Worm (Caenorhabditis elegans): Measurements from ENCODE around the gene lon-2.

lon-2 gene

ce11 chrX:4691148-4691773, 57.6 kb downstream of the lon-2 start, which contains the start of gene K02G10.5:
Gene K02G10.5 (minus strand): TSS chrX:4691198.
- TF ChIP-seq ceh-58 (GFP tag; IDR thresholded peaks at IDR 0.05) (no peak), nhr-179 (tag; optimal IDR thresholded peaks at IDR 0.05) (no peak), bed-2 (GFP tag; IDR thresholded peaks at IDR 0.05) (no peak)

All from whole organism, young adult.